Worm (Caenorhabditis elegans) whole organism, young adult: ENCODE data around the gene peb-1.
A peak's percentile ranks its signal among the peaks of the same experiment; 100 is the strongest.

Source experiments
- B0035.1 ChIP-seq: sonication (generic microtip); optimal IDR thresholded peaks from 2 replicates; lab custom pipeline; 2016; ENCODE audit warnings: missing genetic modification characterization, mild to moderate bottlenecking, missing compliant biosample characterization, missing genotype, missing genetic modification reagents
- B0261.1 ChIP-seq: sonication (generic microtip); optimal IDR thresholded peaks from 2 replicates; lab custom pipeline; 2016; ENCODE audit warnings: mild to moderate bottlenecking, missing genetic modification characterization, moderate library complexity, missing compliant biosample characterization
- F33H1.4 ChIP-seq: fragments of 200-800 bp; sonication (Bioruptor generic); IDR thresholded peaks from 2 replicates; pipeline ENCODE4 v1.3.6; 2022; ENCODE audit warnings: missing genetic modification reagents, missing genetic modification characterization, missing compliant biosample characterization
- F37B4.10 ChIP-seq: fragments of 200-800 bp; sonication (Bioruptor generic); IDR thresholded peaks from 2 replicates; pipeline ENCODE4 v1.3.6; 2022; ENCODE audit warnings: missing genetic modification characterization, missing compliant biosample characterization
- Y53G8AR.9 ChIP-seq: fragments of 200-800 bp; sonication (Bioruptor generic); conservative IDR thresholded peaks from 2 replicates; pipeline ENCODE4 v1.3.6; 2022; ENCODE audit warnings: missing genetic modification reagents, missing genetic modification characterization, missing compliant biosample characterization
- Y67H2A.10 ChIP-seq: fragments of 200-800 bp; sonication (Bioruptor generic); conservative IDR thresholded peaks from 2 replicates; pipeline ENCODE4 v1.3.6; 2022; ENCODE audit warnings: missing genetic modification reagents, missing genetic modification characterization, missing compliant biosample characterization
- athp-1 ChIP-seq: sonication (generic microtip); optimal IDR thresholded peaks from 2 replicates; lab custom pipeline; 2017; ENCODE audit warnings: mild to moderate bottlenecking, missing genetic modification characterization, missing compliant biosample characterization
- bed-2 ChIP-seq: fragments of 200-800 bp; sonication (Bioruptor generic); IDR thresholded peaks from 2 replicates; pipeline ENCODE4 v1.3.6; 2022; ENCODE audit warnings: missing genetic modification reagents, missing genetic modification characterization, missing compliant biosample characterization
- cebp-1 ChIP-seq, 2 experiments: fragments of 200-800 bp in 1 of 2; sonication (Bioruptor generic) in 1 of 2; sonication (generic microtip) in 1 of 2; IDR thresholded peaks in 1 of 2; optimal IDR thresholded peaks in 1 of 2; 2 replicates each; pipeline versions ENCODE4 v1.3.6 to Lab custom; 2017 to 2022; ENCODE audit warnings: missing compliant biosample characterization in 2 of 2, missing genetic modification characterization in 2 of 2, mild to moderate bottlenecking in 1 of 2, missing genetic modification reagents in 1 of 2, moderate library complexity in 1 of 2
- ceh-27 ChIP-seq: fragments of 200-800 bp; sonication (Bioruptor generic); optimal IDR thresholded peaks from 2 replicates; lab custom pipeline; 2018; ENCODE audit warnings: mild to moderate bottlenecking, missing genetic modification characterization, moderate library complexity, missing compliant biosample characterization
- ceh-40 ChIP-seq: fragments of 200-800 bp; sonication (Bioruptor generic); IDR thresholded peaks from 2 replicates; pipeline ENCODE4 v1.3.6; 2022; ENCODE audit warnings: missing genetic modification characterization, missing compliant biosample characterization
- ceh-79 ChIP-seq: sonication (generic microtip); optimal IDR thresholded peaks from 2 replicates; lab custom pipeline; 2017; ENCODE audit warnings: mild to moderate bottlenecking, missing genetic modification characterization, missing compliant biosample characterization
- egl-18 ChIP-seq: fragments of 200-800 bp; sonication (Bioruptor generic); IDR thresholded peaks from 2 replicates; pipeline ENCODE4 v1.3.6; 2022; ENCODE audit warnings: missing genetic modification reagents, missing genetic modification characterization, missing compliant biosample characterization
- egl-44 ChIP-seq: fragments of 200-800 bp; sonication (Bioruptor generic); IDR thresholded peaks from 2 replicates; pipeline ENCODE4 v1.3.6; 2022; ENCODE audit warnings: missing genetic modification reagents, missing genetic modification characterization, missing compliant biosample characterization
- egrh-3 ChIP-seq: fragments of 200-800 bp; sonication (Bioruptor generic); IDR thresholded peaks from 2 replicates; pipeline ENCODE4 v1.3.6; 2022; ENCODE audit warnings: missing genetic modification reagents, missing genetic modification characterization, missing compliant biosample characterization
- hmg-20 ChIP-seq: fragments of 200-800 bp; sonication (Bioruptor generic); IDR thresholded peaks from 2 replicates; pipeline ENCODE4 v1.3.6; 2022; ENCODE audit warnings: missing genetic modification reagents, missing genetic modification characterization, missing compliant biosample characterization
- lin-40 ChIP-seq: sonication (generic microtip); optimal IDR thresholded peaks from 2 replicates; lab custom pipeline; 2016; ENCODE audit warnings: missing genetic modification characterization, mild to moderate bottlenecking, missing compliant biosample characterization, missing genotype, missing genetic modification reagents
- lsy-27 ChIP-seq: sonication (generic microtip); optimal IDR thresholded peaks from 2 replicates; lab custom pipeline; 2017; ENCODE audit warnings: missing genetic modification characterization, mild to moderate bottlenecking, missing compliant biosample characterization, antibody characterized with exemption, missing genotype, borderline replicate concordance; ENCODE audit not compliant: insufficient read depth
- madf-6 ChIP-seq: fragments of 200-800 bp; sonication (Bioruptor generic); IDR thresholded peaks from 2 replicates; pipeline ENCODE4 v1.3.6; 2022; ENCODE audit warnings: missing genetic modification reagents, missing genetic modification characterization, missing compliant biosample characterization
- mcd-1 ChIP-seq: fragments of 200-800 bp; sonication (Bioruptor generic); IDR thresholded peaks from 2 replicates; pipeline ENCODE4 v1.3.6; 2022; ENCODE audit warnings: missing genetic modification reagents, missing genetic modification characterization, missing compliant biosample characterization
- mxl-1 ChIP-seq: sonication (generic microtip); optimal IDR thresholded peaks from 2 replicates; lab custom pipeline; 2016; ENCODE audit warnings: missing genetic modification characterization, missing compliant biosample characterization
- nfya-1 ChIP-seq: sonication (generic microtip); optimal IDR thresholded peaks from 2 replicates; lab custom pipeline; 2017; ENCODE audit warnings: antibody characterized with exemption, missing compliant biosample characterization, missing genetic modification characterization, borderline replicate concordance; ENCODE audit not compliant: insufficient read depth
- nhr-120 ChIP-seq: fragments of 200-800 bp; sonication (Bioruptor generic); IDR thresholded peaks from 2 replicates; pipeline ENCODE4 v1.3.6; 2022; ENCODE audit warnings: missing genetic modification characterization, missing compliant biosample characterization
- rpc-1 ChIP-seq, 2 experiments: fragments of 150-350 bp in 1 of 2; sonication (generic microtip) in 1 of 2; optimal IDR thresholded peaks; 2 replicates each; lab custom pipeline; 2014 to 2018; ENCODE audit warnings: missing biosample characterization in 1 of 2, missing genetic modification characterization in 1 of 2, missing genetic modification reagents in 1 of 2, missing genotype in 1 of 2
- snpc-3.4 ChIP-seq: sonication (generic microtip); optimal IDR thresholded peaks from 2 replicates; lab custom pipeline; 2017; ENCODE audit warnings: missing genetic modification characterization, mild to moderate bottlenecking, missing compliant biosample characterization, antibody characterized with exemption, moderate library complexity, missing genotype, missing genetic modification reagents
- snpc-4 ChIP-seq, 5 experiments: fragments of 150-350 bp in 1 of 5; sonication (generic microtip) in 4 of 5; optimal IDR thresholded peaks; 2 replicates each; lab custom pipeline; 2014 to 2018; ENCODE audit warnings: missing genetic modification characterization in 5 of 5, missing biosample characterization in 3 of 5, antibody characterized with exemption in 2 of 5, mild to moderate bottlenecking in 2 of 5, missing compliant biosample characterization in 2 of 5, missing genotype in 2 of 5, moderate library complexity in 2 of 5, missing genetic modification reagents in 1 of 5
- unc-62 ChIP-seq: fragments of 150-350 bp; optimal IDR thresholded peaks from 2 replicates; lab custom pipeline; 2014; ENCODE audit warnings: missing biosample characterization, missing genetic modification reagents, missing genetic modification characterization
- xnd-1 ChIP-seq: sonication (generic microtip); optimal IDR thresholded peaks from 2 replicates; lab custom pipeline; 2016; ENCODE audit warnings: missing genotype, missing genetic modification reagents, missing genetic modification characterization, missing compliant biosample characterization
- zfh-2 ChIP-seq: fragments of 200-800 bp; sonication (Bioruptor generic); conservative IDR thresholded peaks from 2 replicates; pipeline ENCODE4 v1.3.6; 2022; ENCODE audit warnings: missing genetic modification reagents, missing genetic modification characterization, missing compliant biosample characterization
- ztf-25 ChIP-seq: fragments of 200-800 bp; sonication (Bioruptor generic); IDR thresholded peaks from 2 replicates; pipeline ENCODE4 v1.3.6; 2022; ENCODE audit warnings: missing genetic modification reagents, missing genetic modification characterization, missing compliant biosample characterization
- ztf-28 ChIP-seq: fragments of 200-800 bp; sonication (Bioruptor generic); IDR thresholded peaks from 2 replicates; pipeline ENCODE4 v1.3.6; 2022; ENCODE audit warnings: missing genetic modification reagents, missing genetic modification characterization, missing compliant biosample characterization
- ztf-3 ChIP-seq: fragments of 200-800 bp; sonication (Bioruptor generic); optimal IDR thresholded peaks from 2 replicates; lab custom pipeline; 2018; ENCODE audit warnings: mild to moderate bottlenecking, missing genetic modification characterization, missing compliant biosample characterization

The peb-1 gene

ce11 chrX:2216662-2217061, 5.8 kb downstream of the peb-1 start (continued):
- TF ChIP-seq hmg-20 (GFP tag; lab: Robert Waterston, UW) (no peak), Y53G8AR.9 (no peak), rpc-1 (optimal IDR thresholded peaks at IDR 0.05; lab: Kevin White, UChicago) (no peak), rpc-1 (tag; optimal IDR thresholded peaks at IDR 0.05; lab: Kevin White, UChicago) (no peak), lsy-27 (tag; lab: Kevin White, UChicago) (no peak), ztf-25 (0 out of 2 replicates have a peak, but pooled peaks have one; percentile 50), egrh-3 (GFP tag; lab: Robert Waterston, UW) (peak; percentile 62; the same call in 1 of the 2 replicates), ztf-3 (no peak), athp-1 (tag; lab: Kevin White, UChicago) (no peak), mxl-1 (tag; lab: Kevin White, UChicago) (no peak)

- no peak for TF ChIP-seq unc-62
- no peak for TF ChIP-seq cebp-1 (GFP tag; IDR thresholded peaks at IDR 0.05; lab: Robert Waterston, UW)
- peak; percentile 37 for TF ChIP-seq cebp-1 (tag; optimal IDR thresholded peaks at IDR 0.05; lab: Kevin White, UChicago)
- TF ChIP-seq, all 124 proteins: peak for 1
Observed at ce11 chrX:2219006-2219405, 8.2 kb downstream of the peb-1 start.

DNA sequence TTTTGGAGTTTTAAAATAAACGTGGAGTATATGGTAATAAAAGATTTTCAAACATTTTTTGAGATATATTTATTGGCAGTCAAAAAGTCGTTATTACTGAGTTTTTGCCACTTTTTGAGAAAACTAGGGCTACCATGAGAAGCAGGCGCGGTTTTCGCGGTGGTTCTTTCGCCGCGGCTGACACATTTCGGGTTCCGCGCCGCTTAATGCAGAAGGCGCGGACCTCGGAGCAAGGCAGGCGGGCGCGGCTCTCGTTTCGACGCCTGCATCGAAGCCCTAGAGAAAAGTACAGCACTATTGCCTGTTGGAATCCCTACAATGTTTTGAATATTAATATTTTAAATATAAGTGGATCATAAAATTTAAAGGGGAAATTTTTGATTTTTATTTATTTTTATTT, 8.6 kb downstream of the peb-1 start:
- TF ChIP-seq egrh-3 (GFP tag; lab: Robert Waterston, UW) (peak; percentile 67; the same call in 1 of the 2 replicates), B0035.1 (no peak), Y67H2A.10 (GFP tag; lab: Robert Waterston, UW) (no peak), nhr-120 (GFP tag; lab: Robert Waterston, UW) (no peak), B0261.1 (no peak), snpc-4 (GFP tag; optimal IDR thresholded peaks at IDR 0.05; lab: Kevin White, UChicago) (no peak), snpc-4 (tag; optimal IDR thresholded peaks at IDR 0.05; lab: Kevin White, UChicago) (peak in 2 of 4 experiments; percentile 79 to 83), ceh-79 (tag; lab: Kevin White, UChicago) (no peak), xnd-1 (tag; lab: Kevin White, UChicago) (no peak), nfya-1 (tag; lab: Kevin White, UChicago) (no peak), egl-18 (GFP tag; lab: Robert Waterston, UW) (no peak), zfh-2 (GFP tag; lab: Robert Waterston, UW) (peak; percentile 80), ceh-40 (GFP tag; lab: Robert Waterston, UW) (0 out of 2 replicates have a peak, but pooled peaks have one; percentile 33)

DNA sequence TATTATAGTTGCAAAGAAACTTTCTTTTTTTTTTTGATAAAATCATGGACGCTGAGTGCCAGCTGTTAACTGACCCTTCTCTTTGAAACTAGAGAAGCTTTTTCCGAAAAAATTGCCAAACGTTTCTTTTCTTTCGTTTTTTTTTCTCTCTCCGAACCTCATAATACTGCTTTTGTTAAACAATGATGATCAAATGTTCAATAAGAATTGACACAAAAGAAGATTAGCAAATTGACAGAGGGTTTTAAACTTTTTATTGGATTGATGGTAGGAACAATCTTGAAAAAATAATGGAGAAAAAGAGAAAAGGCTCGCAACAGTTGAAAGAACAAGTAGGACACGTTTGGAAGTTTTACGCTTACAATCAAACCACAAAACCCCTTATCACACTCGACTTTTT, 10.0 kb downstream of the peb-1 start, which contains the start of gene hex-1:
TSS of gene hex-1 (plus strand) at position 301 of the 400 bp plus-strand sequence.
- no peak for TF ChIP-seq mcd-1 (GFP tag; lab: Robert Waterston, UW)
- TF ChIP-seq ztf-25, result no peak
- no peak for TF ChIP-seq nfya-1 (tag; lab: Kevin White, UChicago)
- no peak for TF ChIP-seq ceh-27
- no peak for TF ChIP-seq snpc-3.4 (tag; lab: Kevin White, UChicago)
- no peak for TF ChIP-seq lin-40 (tag; lab: Kevin White, UChicago)
- no peak for TF ChIP-seq ztf-28
- no peak for TF ChIP-seq madf-6 (GFP tag; lab: Robert Waterston, UW)
- no peak for TF ChIP-seq F33H1.4 (GFP tag; lab: Robert Waterston, UW)
- TF ChIP-seq egl-44 (GFP tag; lab: Robert Waterston, UW), result no peak
- no peak for TF ChIP-seq F37B4.10 (GFP tag; lab: Robert Waterston, UW)
- no peak for TF ChIP-seq bed-2 (GFP tag; lab: Robert Waterston, UW)
- no peak for TF ChIP-seq egl-18 (GFP tag; lab: Robert Waterston, UW)
